Worm (Caenorhabditis elegans) whole organism, young adult: ENCODE data around the gene fbxb-103.

ENCODE experiments used
- B0019.2 ChIP-seq: fragments of 200-800 bp; sonication (Bioruptor generic); conservative IDR thresholded peaks from 2 replicates; pipeline ENCODE4 v1.3.6; 2022; ENCODE audit warnings: missing genetic modification reagents, missing genetic modification characterization, missing compliant biosample characterization
- F57C9.4 ChIP-seq: sonication (generic microtip); optimal IDR thresholded peaks from 2 replicates; lab custom pipeline; 2017; ENCODE audit warnings: mild to moderate bottlenecking, missing genetic modification characterization, missing compliant biosample characterization
- T26A5.8 ChIP-seq: sonication (generic microtip); optimal IDR thresholded peaks from 2 replicates; lab custom pipeline; 2016; ENCODE audit warnings: missing genetic modification characterization, missing compliant biosample characterization
- Y53F4B.3 ChIP-seq: fragments of 200-800 bp; sonication (Bioruptor generic); IDR thresholded peaks from 2 replicates; pipeline ENCODE4 v1.3.6; 2022; ENCODE audit warnings: missing genetic modification reagents, missing genetic modification characterization, missing compliant biosample characterization
- Y95B8A.8 ChIP-seq: fragments of 200-800 bp; sonication (Bioruptor generic); IDR thresholded peaks from 2 replicates; pipeline ENCODE4 v1.3.6; 2022; ENCODE audit warnings: missing genetic modification reagents, missing genetic modification characterization, missing compliant biosample characterization
- ZK185.1 ChIP-seq: sonication (generic microtip); optimal IDR thresholded peaks from 2 replicates; lab custom pipeline; 2016; ENCODE audit warnings: mild to moderate bottlenecking, missing genetic modification characterization, missing compliant biosample characterization; ENCODE audit not compliant: poor library complexity, severe bottlenecking
- attf-6 ChIP-seq: fragments of 200-800 bp; sonication (Bioruptor generic); IDR thresholded peaks from 2 replicates; pipeline ENCODE4 v1.3.6; 2022; ENCODE audit warnings: missing genetic modification reagents, missing genetic modification characterization, missing compliant biosample characterization
- ccch-3 ChIP-seq: fragments of 200-800 bp; sonication (Bioruptor generic); optimal IDR thresholded peaks from 2 replicates; lab custom pipeline; 2018; ENCODE audit warnings: mild to moderate bottlenecking, missing genetic modification characterization, missing compliant biosample characterization
- chd-7 ChIP-seq: sonication (generic microtip); optimal IDR thresholded peaks from 2 replicates; lab custom pipeline; 2016; ENCODE audit warnings: mild to moderate bottlenecking, missing genetic modification characterization, moderate library complexity, missing compliant biosample characterization
- dox-1 ChIP-seq: fragments of 200-800 bp; sonication (Bioruptor generic); IDR thresholded peaks from 2 replicates; pipeline ENCODE4 v1.3.6; 2022; ENCODE audit warnings: missing genetic modification reagents, missing genetic modification characterization, missing compliant biosample characterization
- dpff-1 ChIP-seq: sonication (generic microtip); optimal IDR thresholded peaks from 2 replicates; lab custom pipeline; 2017; ENCODE audit warnings: mild to moderate bottlenecking, missing genetic modification characterization, missing compliant biosample characterization
- efl-1 ChIP-seq: fragments of 150-350 bp; optimal IDR thresholded peaks from 2 replicates; lab custom pipeline; 2014; ENCODE audit warnings: missing biosample characterization, missing genetic modification reagents, missing genetic modification characterization
- egl-44 ChIP-seq: fragments of 200-800 bp; sonication (Bioruptor generic); IDR thresholded peaks from 2 replicates; pipeline ENCODE4 v1.3.6; 2022; ENCODE audit warnings: missing genetic modification reagents, missing genetic modification characterization, missing compliant biosample characterization
- egrh-3 ChIP-seq: fragments of 200-800 bp; sonication (Bioruptor generic); IDR thresholded peaks from 2 replicates; pipeline ENCODE4 v1.3.6; 2022; ENCODE audit warnings: missing genetic modification reagents, missing genetic modification characterization, missing compliant biosample characterization
- ets-4 ChIP-seq: fragments of 200-800 bp; sonication (Bioruptor generic); optimal IDR thresholded peaks from 2 replicates; lab custom pipeline; 2018; ENCODE audit warnings: mild to moderate bottlenecking, missing genetic modification characterization, missing compliant biosample characterization
- fkh-3 ChIP-seq: sonication (generic microtip); optimal IDR thresholded peaks from 2 replicates; lab custom pipeline; 2016; ENCODE audit warnings: mild to moderate bottlenecking, missing genetic modification characterization, missing compliant biosample characterization
- him-1 ChIP-seq: sonication (generic microtip); optimal IDR thresholded peaks from 2 replicates; lab custom pipeline; 2016; ENCODE audit warnings: missing genotype, missing genetic modification reagents, missing genetic modification characterization, missing compliant biosample characterization
- hmg-20 ChIP-seq: fragments of 200-800 bp; sonication (Bioruptor generic); IDR thresholded peaks from 2 replicates; pipeline ENCODE4 v1.3.6; 2022; ENCODE audit warnings: missing genetic modification reagents, missing genetic modification characterization, missing compliant biosample characterization
- hsf-1 ChIP-seq: fragments of 200-800 bp; sonication (Bioruptor generic); IDR thresholded peaks from 2 replicates; pipeline ENCODE4 v1.3.6; 2022; ENCODE audit warnings: missing genetic modification reagents, missing genetic modification characterization, missing compliant biosample characterization
- lin-26 ChIP-seq: fragments of 200-800 bp; sonication (Bioruptor generic); IDR thresholded peaks from 2 replicates; pipeline ENCODE4 v1.3.6; 2022; ENCODE audit warnings: missing genetic modification reagents, missing genetic modification characterization, missing compliant biosample characterization
- lin-54 ChIP-seq: fragments of 200-800 bp; sonication (Bioruptor generic); optimal IDR thresholded peaks from 2 replicates; lab custom pipeline; 2018; ENCODE audit warnings: mild to moderate bottlenecking, missing genetic modification characterization, missing compliant biosample characterization
- madf-8 ChIP-seq: fragments of 200-800 bp; sonication (Bioruptor generic); conservative IDR thresholded peaks from 2 replicates; pipeline ENCODE4 v1.3.6; 2022; ENCODE audit warnings: missing genetic modification reagents, missing genetic modification characterization, missing compliant biosample characterization
- mcd-1 ChIP-seq: fragments of 200-800 bp; sonication (Bioruptor generic); IDR thresholded peaks from 2 replicates; pipeline ENCODE4 v1.3.6; 2022; ENCODE audit warnings: missing genetic modification reagents, missing genetic modification characterization, missing compliant biosample characterization
- nfyb-1 ChIP-seq: fragments of 200-800 bp; sonication (Bioruptor generic); IDR thresholded peaks from 2 replicates; pipeline ENCODE4 v1.3.6; 2022; ENCODE audit warnings: missing genetic modification reagents, missing genetic modification characterization, missing compliant biosample characterization
- repo-1 ChIP-seq: sonication (generic microtip); optimal IDR thresholded peaks from 2 replicates; lab custom pipeline; 2017; ENCODE audit warnings: mild to moderate bottlenecking, missing genetic modification characterization, missing compliant biosample characterization
- sea-2 ChIP-seq: fragments of 200-800 bp; sonication (Bioruptor generic); IDR thresholded peaks from 2 replicates; pipeline ENCODE4 v1.3.6; 2022; ENCODE audit warnings: missing genetic modification characterization, missing compliant biosample characterization
- snpc-4 ChIP-seq, 5 experiments: fragments of 150-350 bp in 1 of 5; sonication (generic microtip) in 4 of 5; optimal IDR thresholded peaks; 2 replicates each; lab custom pipeline; 2014 to 2018; ENCODE audit warnings: missing genetic modification characterization in 5 of 5, missing biosample characterization in 3 of 5, antibody characterized with exemption in 2 of 5, mild to moderate bottlenecking in 2 of 5, missing compliant biosample characterization in 2 of 5, missing genotype in 2 of 5, moderate library complexity in 2 of 5, missing genetic modification reagents in 1 of 5
- zfh-2 ChIP-seq: fragments of 200-800 bp; sonication (Bioruptor generic); conservative IDR thresholded peaks from 2 replicates; pipeline ENCODE4 v1.3.6; 2022; ENCODE audit warnings: missing genetic modification reagents, missing genetic modification characterization, missing compliant biosample characterization
- zim-3 ChIP-seq: sonication (generic microtip); optimal IDR thresholded peaks from 2 replicates; lab custom pipeline; 2017; ENCODE audit warnings: mild to moderate bottlenecking, missing genetic modification characterization, moderate library complexity, missing compliant biosample characterization
- ztf-25 ChIP-seq: fragments of 200-800 bp; sonication (Bioruptor generic); IDR thresholded peaks from 2 replicates; pipeline ENCODE4 v1.3.6; 2022; ENCODE audit warnings: missing genetic modification reagents, missing genetic modification characterization, missing compliant biosample characterization
- ztf-6 ChIP-seq: fragments of 200-800 bp; sonication (Bioruptor generic); IDR thresholded peaks from 2 replicates; pipeline ENCODE4 v1.3.6; 2022; ENCODE audit warnings: missing genetic modification reagents, missing genetic modification characterization, missing compliant biosample characterization

The fbxb-103 gene

ce11 chrII:3913673-3914072, 6.7 kb downstream of the fbxb-103 start:
- TF ChIP-seq dpff-1 (tag; lab: Kevin White, UChicago) (no peak), zim-3 (tag; lab: Kevin White, UChicago) (no peak), B0019.2 (GFP tag; lab: Robert Waterston, UW) (no peak), attf-6 (GFP tag; lab: Robert Waterston, UW) (no peak), T26A5.8 (tag; lab: Kevin White, UChicago) (no peak), ccch-3 (GFP tag; lab: Kevin White, UChicago) (no peak), madf-8 (GFP tag; lab: Robert Waterston, UW) (no peak)

DNA sequence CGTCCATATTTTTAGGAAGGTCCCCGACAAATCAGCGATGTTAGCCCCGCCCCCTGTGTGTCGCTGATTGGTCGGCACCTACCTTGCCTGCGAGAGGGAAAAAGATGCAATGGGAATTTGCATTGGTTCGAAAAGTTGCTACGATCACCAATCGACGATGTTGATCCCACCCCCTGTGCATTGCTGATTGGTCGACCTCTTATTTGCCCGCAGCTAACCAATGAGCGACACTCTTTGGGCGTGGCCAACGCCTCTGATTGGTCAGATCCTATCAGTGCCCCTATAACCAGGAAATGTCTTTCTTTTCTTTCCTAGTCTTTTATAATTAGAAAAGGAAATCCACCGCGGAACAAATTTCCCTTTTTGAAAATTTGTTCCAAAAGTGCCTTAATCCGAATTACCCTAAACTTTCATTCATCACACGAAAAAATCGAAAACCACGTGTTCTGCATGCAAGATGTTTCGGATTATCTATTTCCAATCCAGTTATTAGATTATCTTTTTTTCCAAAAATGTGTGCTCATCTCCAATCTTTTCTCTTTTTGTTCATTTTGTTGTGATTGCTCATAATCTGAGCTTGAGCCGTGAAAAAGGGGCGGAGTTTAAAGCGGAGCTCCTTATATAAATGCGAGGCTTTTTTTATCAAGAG, 11.2 kb downstream of the fbxb-103 start:
- no peak for TF ChIP-seq ZK185.1 (tag; lab: Kevin White, UChicago)
- 0 out of 2 replicates have a peak, but pooled peaks have one; percentile 32 for TF ChIP-seq zfh-2 (GFP tag; lab: Robert Waterston, UW)
- TF ChIP-seq nfyb-1 (GFP tag; lab: Robert Waterston, UW), result peak; percentile 89; the same call in 1 of the 2 replicates

- TF ChIP-seq zfh-2 (GFP tag; lab: Robert Waterston, UW) (peak; percentile 60), lin-54 (no peak), egrh-3 (GFP tag; lab: Robert Waterston, UW) (peak; percentile 11; the same call in 1 of the 2 replicates)
These were observed 13.7 kb downstream of the fbxb-103 start for ce11 chrII:3920611-3921010.

- TF ChIP-seq F57C9.4 (no peak), chd-7 (tag; lab: Kevin White, UChicago) (no peak), fkh-3 (no peak), hsf-1 (GFP tag; lab: Robert Waterston, UW) (no peak), dox-1 (no peak), lin-26 (GFP tag; lab: Robert Waterston, UW) (no peak), mcd-1 (no peak), him-1 (tag; lab: Kevin White, UChicago) (no peak), ztf-6 (no peak)
These were observed 15.8 kb downstream of the fbxb-103 start for ce11 chrII:3922696-3923095.

DNA sequence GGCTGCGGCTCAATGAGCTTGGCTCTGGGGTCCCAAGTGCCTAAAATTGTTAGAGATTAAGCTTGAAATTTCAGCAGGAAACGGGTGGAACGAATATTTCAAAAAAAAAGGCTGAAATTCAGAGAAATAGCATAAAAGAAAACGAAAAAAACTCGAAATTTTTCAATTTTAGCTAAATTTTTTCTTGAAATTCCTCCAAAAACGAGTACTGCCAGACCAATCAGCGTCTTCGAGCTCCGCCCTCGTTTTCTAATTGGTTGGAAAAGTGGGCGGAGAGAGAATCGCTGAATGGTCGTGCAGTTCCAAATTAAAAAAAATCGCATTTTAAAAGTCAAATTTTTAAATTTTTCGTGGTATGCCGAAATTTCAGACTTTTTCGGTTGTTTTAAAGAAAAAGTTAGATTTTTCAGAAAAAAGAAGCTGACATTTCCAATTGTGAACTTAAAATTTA, 21.0 kb downstream of the fbxb-103 start, which contains the start of gene plpp-1.1:
plpp-1.1 (minus strand) TSS at position 51 of the 451 bp plus-strand sequence.
- TF ChIP-seq ets-4 (GFP tag; lab: Kevin White, UChicago) (no peak), sea-2 (GFP tag; lab: Robert Waterston, UW) (no peak), egl-44 (no peak), Y95B8A.8 (no peak), nfyb-1 (GFP tag; lab: Robert Waterston, UW) (0 out of 2 replicates have a peak, but pooled peaks have one; percentile 66), chd-7 (tag; lab: Kevin White, UChicago) (no peak), Y53F4B.3 (GFP tag; lab: Robert Waterston, UW) (no peak), hmg-20 (GFP tag; lab: Robert Waterston, UW) (no peak), efl-1 (GFP tag; lab: Kevin White, UChicago) (no peak), repo-1 (tag; lab: Kevin White, UChicago) (no peak), zfh-2 (GFP tag; lab: Robert Waterston, UW) (0 out of 2 replicates have a peak, but pooled peaks have one; percentile 9), ztf-25 (no peak), snpc-4 (GFP tag; optimal IDR thresholded peaks at IDR 0.05; lab: Kevin White, UChicago) (no peak), snpc-4 (tag; optimal IDR thresholded peaks at IDR 0.05; lab: Kevin White, UChicago) (no peak)
- TF ChIP-seq, all 124 proteins: peak for 2
